Comparison of ENCODE assay signal across 1 fruit fly cellular context in genomic region chr3L:12090898-12091685, dm6.
TF ChIP-seq lines count a peak whose summit lies in the region.

No protein-coding gene starts in this region.

TF ChIP-seq in whole organism, embryonic, 481 proteins besides CTCF, POLR2A, EP300 and RAD21 (continued from another document and continues in another):
- TF ChIP-seq CG17829 (tag; optimal IDR thresholded peaks at IDR 0.05; lab: Kevin White, UChicago) (peak; percentile 38), CG8359 (GFP tag; optimal IDR thresholded peaks at IDR 0.05; lab: Kevin White, UChicago; ENCODE audit: borderline replicate concordance) (no peak), Fer1 (GFP tag; optimal IDR thresholded peaks at IDR 0.05; lab: Kevin White, UChicago) (peak; percentile 65), ara (GFP tag; IDR thresholded peaks at IDR 0.05; lab: Robert Waterston, UW) (0 out of 2 replicates have a peak, but pooled peaks have one; percentile 8), Drgx (GFP tag; IDR thresholded peaks at IDR 0.05; lab: Robert Waterston, UW) (peak; percentile 38; the same call in 1 of the 2 replicates), CG8281 (tag; optimal IDR thresholded peaks at IDR 0.05; lab: Kevin White, UChicago) (peak; percentile 24), gem (tag; optimal IDR thresholded peaks at IDR 0.05; lab: Kevin White, UChicago) (peak; percentile 73), CG30403 (GFP tag; optimal IDR thresholded peaks at IDR 0.05; lab: Kevin White, UChicago) (peak; percentile 68), CG9817 (tag; optimal IDR thresholded peaks at IDR 0.05; lab: Kevin White, UChicago) (peak; percentile 72), CG14014 (GFP tag; IDR thresholded peaks at IDR 0.05; lab: Robert Waterston, UW) (no peak; the same call in none of the 2 replicates), CG9437 (GFP tag; optimal IDR thresholded peaks at IDR 0.05; lab: Kevin White, UChicago) (peak; percentile 37), Jarid2 (GFP tag; optimal IDR thresholded peaks at IDR 0.05; lab: Kevin White, UChicago) (no peak), Nf-YC (tag; optimal IDR thresholded peaks at IDR 0.05; lab: Kevin White, UChicago) (peak; percentile 60), H2.0 (GFP tag; IDR thresholded peaks at IDR 0.05; lab: Robert Waterston, UW) (peak; percentile 44; the same call in 1 of the 2 replicates), CG13123 (GFP tag; optimal IDR thresholded peaks at IDR 0.05; lab: Kevin White, UChicago) (no peak), NFAT (GFP tag; IDR thresholded peaks at IDR 0.05; lab: Robert Waterston, UW) (no peak), unpg (GFP tag; optimal IDR thresholded peaks at IDR 0.05; lab: Kevin White, UChicago) (peak; percentile 56), lola (GFP tag; optimal IDR thresholded peaks at IDR 0.05; lab: Kevin White, UChicago) (no peak), CG31441 (GFP tag; IDR thresholded peaks at IDR 0.05; lab: Robert Waterston, UW) (peak; percentile 51; the same call in 1 of the 2 replicates), z (GFP tag; IDR thresholded peaks at IDR 0.05; lab: Robert Waterston, UW) (no peak), vnd (GFP tag; IDR thresholded peaks at IDR 0.05; lab: Robert Waterston, UW; ENCODE audit: partially characterized antibody) (no peak), vfl (GFP tag; optimal IDR thresholded peaks at IDR 0.05; lab: Kevin White, UChicago) (no peak), CG2202 (tag; optimal IDR thresholded peaks at IDR 0.05; lab: Kevin White, UChicago) (no peak), Lpt (GFP tag; optimal IDR thresholded peaks at IDR 0.05; lab: Kevin White, UChicago) (no peak), CG6272 (GFP tag; IDR thresholded peaks at IDR 0.05; lab: Robert Waterston, UW) (peak; percentile 25; the same call in 1 of the 2 replicates), stwl (tag; optimal IDR thresholded peaks at IDR 0.05; lab: Kevin White, UChicago) (no peak), cwo (GFP tag; optimal IDR thresholded peaks at IDR 0.05; lab: Kevin White, UChicago) (peak; percentile 16), CG14710 (tag; optimal IDR thresholded peaks at IDR 0.05; lab: Kevin White, UChicago) (no peak), Bdp1 (GFP tag; optimal IDR thresholded peaks at IDR 0.05; lab: Kevin White, UChicago) (no peak), Meics (GFP tag; optimal IDR thresholded peaks at IDR 0.05; lab: Kevin White, UChicago) (peak; percentile 89), CG2129 (GFP tag; IDR thresholded peaks at IDR 0.05; lab: Robert Waterston, UW; ENCODE audit: partially characterized antibody) (no peak), Sry-β (GFP tag; optimal IDR thresholded peaks at IDR 0.05; lab: Kevin White, UChicago) (no peak), ci (GFP tag; IDR thresholded peaks at IDR 0.05; lab: Robert Waterston, UW) (0 out of 3 replicates have a peak, but pooled peaks have one; percentile 38), Nf-YB (GFP tag; optimal IDR thresholded peaks at IDR 0.05; lab: Kevin White, UChicago) (peak; percentile 24), Sox102F (GFP tag; optimal IDR thresholded peaks at IDR 0.05; lab: Kevin White, UChicago) (peak; percentile 68), repo (GFP tag; optimal IDR thresholded peaks at IDR 0.05; lab: Kevin White, UChicago) (no peak), CG9932 (GFP tag; IDR thresholded peaks at IDR 0.05; lab: Robert Waterston, UW) (peak; percentile 82), D (optimal IDR thresholded peaks at IDR 0.05; lab: Kevin White, UChicago) (no peak), D (GFP tag; optimal IDR thresholded peaks at IDR 0.05; lab: Kevin White, UChicago) (no peak), CG18011 (GFP tag; optimal IDR thresholded peaks at IDR 0.05; lab: Kevin White, UChicago) (peak; percentile 28), CG8944 (GFP tag; optimal IDR thresholded peaks at IDR 0.05; lab: Kevin White, UChicago) (no peak), bab2 (GFP tag; optimal IDR thresholded peaks at IDR 0.05; lab: Kevin White, UChicago) (peak; percentile 43), fd64A (GFP tag; optimal IDR thresholded peaks at IDR 0.05; lab: Kevin White, UChicago) (no peak), fu2 (GFP tag; optimal IDR thresholded peaks at IDR 0.05; lab: Kevin White, UChicago) (no peak), CG17912 (GFP tag; optimal IDR thresholded peaks at IDR 0.05; lab: Kevin White, UChicago) (no peak), CG11696 (GFP tag; IDR thresholded peaks at IDR 0.05; lab: Robert Waterston, UW) (no peak), Elba2 (GFP tag; optimal IDR thresholded peaks at IDR 0.05; lab: Kevin White, UChicago) (no peak), CG13424 (tag; optimal IDR thresholded peaks at IDR 0.05; lab: Kevin White, UChicago) (peak; percentile 74), Hsf (GFP tag; optimal IDR thresholded peaks at IDR 0.05; lab: Kevin White, UChicago) (peak; percentile 50), caup (GFP tag; optimal IDR thresholded peaks at IDR 0.05; lab: Kevin White, UChicago; ENCODE audit: severe bottlenecking) (peak; percentile 31), CG6175 (GFP tag; IDR thresholded peaks at IDR 0.05; lab: Robert Waterston, UW) (no peak), CG7928 (GFP tag; optimal IDR thresholded peaks at IDR 0.05; lab: Kevin White, UChicago) (peak; percentile 14), CG15601 (tag; optimal IDR thresholded peaks at IDR 0.05; lab: Kevin White, UChicago) (no peak), CG1647 (GFP tag; optimal IDR thresholded peaks at IDR 0.05; lab: Kevin White, UChicago) (peak; percentile 29), CrebB (tag; optimal IDR thresholded peaks at IDR 0.05; lab: Kevin White, UChicago) (no peak), ttk (GFP tag; IDR thresholded peaks at IDR 0.05; lab: Robert Waterston, UW) (peak; percentile 50; the same call in 1 of the 2 replicates), CG13624 (GFP tag; optimal IDR thresholded peaks at IDR 0.05; lab: Kevin White, UChicago) (peak; percentile 18), CG34224 (GFP tag; IDR thresholded peaks at IDR 0.05; lab: Robert Waterston, UW; ENCODE audit: partially characterized antibody) (no peak), schlank (tag; optimal IDR thresholded peaks at IDR 0.05; lab: Kevin White, UChicago) (peak; percentile 36), kay (GFP tag; optimal IDR thresholded peaks at IDR 0.05; lab: Kevin White, UChicago) (peak; percentile 44), prd (optimal IDR thresholded peaks at IDR 0.05; lab: Kevin White, UChicago) (no peak), prd (GFP tag; IDR thresholded peaks at IDR 0.05; lab: Robert Waterston, UW) (peak; percentile 76), pan (optimal IDR thresholded peaks at IDR 0.05; lab: Kevin White, UChicago) (no peak), pan (GFP tag; optimal IDR thresholded peaks at IDR 0.05 in 1 of 2, IDR thresholded peaks at IDR 0.05 in 1 of 2) (peak in 1 of 2 experiments; percentile 68), jing (GFP tag; optimal IDR thresholded peaks at IDR 0.05; lab: Kevin White, UChicago) (peak; percentile 35), CG10209 (GFP tag; optimal IDR thresholded peaks at IDR 0.05; lab: Kevin White, UChicago) (peak; percentile 59), ase (GFP tag; IDR thresholded peaks at IDR 0.05; lab: Robert Waterston, UW) (no peak), CG15514 (GFP tag; optimal IDR thresholded peaks at IDR 0.05; lab: Kevin White, UChicago) (peak; percentile 43), Hr51 (GFP tag; optimal IDR thresholded peaks at IDR 0.05; lab: Kevin White, UChicago) (peak in 1 of 2 experiments; percentile 83), Fer2 (tag; optimal IDR thresholded peaks at IDR 0.05; lab: Kevin White, UChicago) (no peak), CG17328 (GFP tag; IDR thresholded peaks at IDR 0.05; lab: Robert Waterston, UW) (no peak), CG2712 (tag; optimal IDR thresholded peaks at IDR 0.05; lab: Kevin White, UChicago) (peak; percentile 49), luna (GFP tag; optimal IDR thresholded peaks at IDR 0.05; lab: Kevin White, UChicago) (no peak), ems (GFP tag; optimal IDR thresholded peaks at IDR 0.05; lab: Kevin White, UChicago) (peak; percentile 51), CG33557 (GFP tag; optimal IDR thresholded peaks at IDR 0.05; lab: Kevin White, UChicago) (no peak), CG15696 (tag; optimal IDR thresholded peaks at IDR 0.05; lab: Kevin White, UChicago) (peak; percentile 10), dm (GFP tag; optimal IDR thresholded peaks at IDR 0.05; lab: Kevin White, UChicago) (no peak), CG2875 (GFP tag; optimal IDR thresholded peaks at IDR 0.05; lab: Kevin White, UChicago) (no peak), knrl (GFP tag; IDR thresholded peaks at IDR 0.05; lab: Robert Waterston, UW; ENCODE audit: partially characterized antibody) (no peak), CG11085 (GFP tag; IDR thresholded peaks at IDR 0.05; lab: Robert Waterston, UW) (peak; percentile 57; the same call in 1 of the 2 replicates), usp (GFP tag; optimal IDR thresholded peaks at IDR 0.05; lab: Kevin White, UChicago) (no peak), CG11560 (tag; IDR thresholded peaks at IDR 0.05; lab: Robert Waterston, UW) (no peak), oc (tag; optimal IDR thresholded peaks at IDR 0.05; lab: Kevin White, UChicago) (no peak), Abd-B (GFP tag; optimal IDR thresholded peaks at IDR 0.05; lab: Kevin White, UChicago) (peak; percentile 62), eve (GFP tag; optimal IDR thresholded peaks at IDR 0.05; lab: Kevin White, UChicago) (peak in 1 of 2 experiments; percentile 15), CG17612 (GFP tag; IDR thresholded peaks at IDR 0.05; lab: Robert Waterston, UW) (peak; percentile 69; the same call in 1 of the 2 replicates), CG16813 (GFP tag; IDR thresholded peaks at IDR 0.05; lab: Robert Waterston, UW; ENCODE audit: partially characterized antibody) (no peak), Ssrp (tag; optimal IDR thresholded peaks at IDR 0.05; lab: Kevin White, UChicago) (peak; percentile 10), MBD-R2 (GFP tag; IDR thresholded peaks at IDR 0.05; lab: Robert Waterston, UW) (peak; percentile 45; the same call in 1 of the 2 replicates), zfh1 (GFP tag; IDR thresholded peaks at IDR 0.05; lab: Robert Waterston, UW) (peak; percentile 9; the same call in 1 of the 3 replicates), CG6765 (GFP tag; optimal IDR thresholded peaks at IDR 0.05; lab: Kevin White, UChicago) (peak; percentile 60), org-1 (GFP tag; optimal IDR thresholded peaks at IDR 0.05; lab: Kevin White, UChicago) (peak; percentile 53), cg (GFP tag; optimal IDR thresholded peaks at IDR 0.05; lab: Kevin White, UChicago) (no peak), chinmo (GFP tag; IDR thresholded peaks at IDR 0.05; lab: Robert Waterston, UW; ENCODE audit: partially characterized antibody) (peak; percentile 78; the same call in 1 of the 4 replicates), CG2120 (GFP tag; optimal IDR thresholded peaks at IDR 0.05; lab: Kevin White, UChicago) (peak; percentile 77), disco-r (GFP tag; optimal IDR thresholded peaks at IDR 0.05; lab: Kevin White, UChicago) (no peak), sc (optimal IDR thresholded peaks at IDR 0.05; lab: Kevin White, UChicago) (no peak), sc (GFP tag; optimal IDR thresholded peaks at IDR 0.05; lab: Kevin White, UChicago) (no peak), tgo (GFP tag; IDR thresholded peaks at IDR 0.05; lab: Robert Waterston, UW) (peak; percentile 81; the same call in 2 of the 3 replicates), tup (GFP tag; optimal IDR thresholded peaks at IDR 0.05; lab: Kevin White, UChicago) (peak; percentile 28), CG32532 (GFP tag; IDR thresholded peaks at IDR 0.05; lab: Robert Waterston, UW) (peak; percentile 82), ken (GFP tag; IDR thresholded peaks at IDR 0.05; lab: Robert Waterston, UW) (0 out of 3 replicates have a peak, but pooled peaks have one; percentile 55), zfh2 (GFP tag; optimal IDR thresholded peaks at IDR 0.05; lab: Kevin White, UChicago) (peak; percentile 37), CG10462 (GFP tag; optimal IDR thresholded peaks at IDR 0.05; lab: Kevin White, UChicago) (no peak), HLH4C (GFP tag; IDR thresholded peaks at IDR 0.05; lab: Robert Waterston, UW; ENCODE audit: partially characterized antibody) (no peak), HmgZ (tag; optimal IDR thresholded peaks at IDR 0.05; lab: Kevin White, UChicago) (peak; percentile 56), slou (GFP tag; optimal IDR thresholded peaks at IDR 0.05; lab: Kevin White, UChicago) (peak; percentile 34), YL-1 (GFP tag; optimal IDR thresholded peaks at IDR 0.05; lab: Kevin White, UChicago) (no peak), CG9727 (GFP tag; optimal IDR thresholded peaks at IDR 0.05; lab: Kevin White, UChicago) (peak; percentile 57), E2f2 (GFP tag; IDR thresholded peaks at IDR 0.05; lab: Robert Waterston, UW) (0 out of 2 replicates have a peak, but pooled peaks have one; percentile 6), CG12942 (GFP tag; optimal IDR thresholded peaks at IDR 0.05; lab: Kevin White, UChicago) (peak; percentile 43), chif (GFP tag; optimal IDR thresholded peaks at IDR 0.05; lab: Kevin White, UChicago) (peak in 1 of 2 experiments; percentile 24), Rx (GFP tag; IDR thresholded peaks at IDR 0.05; lab: Robert Waterston, UW) (0 out of 2 replicates have a peak, but pooled peaks have one; percentile 28), CG14667 (GFP tag; IDR thresholded peaks at IDR 0.05; lab: Robert Waterston, UW) (peak; percentile 45; the same call in 1 of the 2 replicates), CG10654 (GFP tag; optimal IDR thresholded peaks at IDR 0.05; lab: Kevin White, UChicago) (peak; percentile 35), CG6689 (GFP tag; IDR thresholded peaks at IDR 0.05; lab: Robert Waterston, UW) (peak; percentile 52; the same call in 1 of the 2 replicates), Adf1 (GFP tag; IDR thresholded peaks at IDR 0.05; lab: Robert Waterston, UW) (peak; percentile 47), CG4424 (GFP tag; optimal IDR thresholded peaks at IDR 0.05; lab: Kevin White, UChicago) (peak; percentile 58), twi (tag; optimal IDR thresholded peaks at IDR 0.05; lab: Kevin White, UChicago) (peak; percentile 23), ERR (GFP tag; optimal IDR thresholded peaks at IDR 0.05; lab: Kevin White, UChicago) (no peak), CG7372 (GFP tag; IDR thresholded peaks at IDR 0.05; lab: Robert Waterston, UW) (peak; percentile 50), abd-A (tag; optimal IDR thresholded peaks at IDR 0.05; lab: Kevin White, UChicago) (peak; percentile 9), klu (GFP tag; IDR thresholded peaks at IDR 0.05; lab: Robert Waterston, UW) (peak; percentile 63; the same call in 1 of the 2 replicates), CG18764 (GFP tag; optimal IDR thresholded peaks at IDR 0.05; lab: Kevin White, UChicago) (peak; percentile 37), CG4404 (GFP tag; IDR thresholded peaks at IDR 0.05; lab: Robert Waterston, UW) (0 out of 2 replicates have a peak, but pooled peaks have one; percentile 55), CG16815 (GFP tag; optimal IDR thresholded peaks at IDR 0.05; lab: Kevin White, UChicago) (peak; percentile 7), shn (GFP tag; optimal IDR thresholded peaks at IDR 0.05; lab: Kevin White, UChicago) (no peak), CG12299 (tag; optimal IDR thresholded peaks at IDR 0.05; lab: Kevin White, UChicago) (no peak)
